Worm (Caenorhabditis elegans) whole organism, midembryonic: ENCODE measurements around the gene B0294.1.

Experiments used
- T22C8.4 ChIP-seq: fragments of 200-800 bp; sonication (Bioruptor generic); IDR thresholded peaks from 2 replicates; pipeline ENCODE4 v1.3.6; 2022; ENCODE audit warnings: missing genetic modification characterization, missing compliant biosample characterization
- cog-1 ChIP-seq: sonication (generic microtip); optimal IDR thresholded peaks from 2 replicates; lab custom pipeline; 2016; ENCODE audit warnings: missing genetic modification characterization, missing compliant biosample characterization
- flt-1 ChIP-seq: fragments of 200-800 bp; sonication (Bioruptor generic); IDR thresholded peaks from 2 replicates; pipeline ENCODE4 v1.3.6; 2022; ENCODE audit warnings: missing genetic modification characterization, missing compliant biosample characterization
- klf-2 ChIP-seq: fragments of 200-800 bp; sonication (Bioruptor generic); conservative IDR thresholded peaks from 2 replicates; pipeline ENCODE4 v1.3.6; 2022; ENCODE audit warnings: missing genetic modification reagents, missing genetic modification characterization, missing compliant biosample characterization
- med-1 ChIP-seq: sonication (generic microtip); optimal IDR thresholded peaks from 2 replicates; lab custom pipeline; 2017; ENCODE audit warnings: missing genetic modification characterization, mild to moderate bottlenecking, missing compliant biosample characterization, antibody characterized with exemption, missing genetic modification reagents; ENCODE audit not compliant: insufficient read depth
- ref-1 ChIP-seq: fragments of 200-800 bp; sonication (Bioruptor generic); conservative IDR thresholded peaks from 2 replicates; pipeline ENCODE4 v1.3.6; 2022; ENCODE audit warnings: missing genetic modification reagents, missing genetic modification characterization, missing compliant biosample characterization
- tab-1 ChIP-seq: fragments of 200-800 bp; sonication (Bioruptor generic); IDR thresholded peaks from 2 replicates; pipeline ENCODE4 v1.3.6; 2022; ENCODE audit warnings: missing genetic modification characterization, missing compliant biosample characterization
- ztf-23 ChIP-seq: fragments of 200-800 bp; sonication (Bioruptor generic); IDR thresholded peaks from 2 replicates; pipeline ENCODE4 v1.3.6; 2022; ENCODE audit warnings: missing genetic modification reagents, missing genetic modification characterization, missing compliant biosample characterization
- ztf-29 ChIP-seq: fragments of 200-800 bp; sonication (Bioruptor generic); IDR thresholded peaks from 2 replicates; pipeline ENCODE4 v1.3.6; 2022; ENCODE audit warnings: missing genetic modification reagents, missing genetic modification characterization, missing compliant biosample characterization

B0294.1 gene

DNA sequence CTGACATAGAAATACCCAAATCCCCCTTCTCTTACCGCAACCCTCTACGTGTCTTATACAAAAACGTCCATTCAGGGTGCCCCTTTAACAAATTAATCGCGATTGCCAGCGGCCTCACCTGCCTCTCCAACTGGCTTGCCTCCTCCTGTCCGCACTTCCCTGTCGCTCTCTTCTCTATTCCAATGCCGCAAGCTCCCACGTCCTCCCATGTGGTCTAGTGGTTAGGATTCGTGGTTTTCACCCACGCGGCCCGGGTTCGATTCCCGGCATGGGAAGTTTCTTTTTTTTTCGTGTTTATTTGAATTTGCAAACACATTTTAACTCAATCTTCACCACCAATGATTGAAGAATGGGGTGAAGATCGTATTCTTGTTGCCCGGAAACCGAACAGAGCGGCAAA is 38.5 kb downstream of the B0294.1 start:
- TF ChIP-seq T22C8.4 (GFP tag; lab: Robert Waterston, UW) (peak; percentile 76), ref-1 (GFP tag; lab: Robert Waterston, UW) (peak; percentile 78), med-1 (peak; percentile 69), ztf-29 (peak; percentile 88), cog-1 (tag; lab: Kevin White, UChicago) (peak; percentile 61), klf-2 (peak; percentile 79; the same call in 1 of the 2 replicates), flt-1 (peak; percentile 94), ztf-23 (GFP tag; lab: Robert Waterston, UW) (peak; percentile 90), tab-1 (peak; percentile 92)

DNA sequence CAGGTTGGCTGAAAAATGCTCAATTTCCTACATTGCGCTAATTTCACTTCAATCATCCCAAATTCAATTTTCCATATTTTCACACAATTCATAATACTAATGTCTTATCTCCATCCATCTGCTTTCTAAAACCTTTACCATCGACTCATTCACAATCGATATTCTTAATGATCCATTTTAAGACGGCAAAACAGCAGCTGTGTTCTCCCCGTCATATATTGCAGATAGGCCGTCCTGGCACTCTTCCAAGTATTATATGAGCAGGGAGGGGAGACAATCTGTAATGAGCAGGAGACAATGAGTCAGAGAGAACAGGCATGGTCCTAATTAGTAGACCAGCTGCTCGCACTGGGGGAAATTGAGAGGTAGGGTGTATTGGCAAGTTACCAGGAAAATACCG is 39.4 kb downstream of the B0294.1 start:
- TF ChIP-seq med-1 (no peak), cog-1 (tag; lab: Kevin White, UChicago) (no peak), ztf-23 (GFP tag; lab: Robert Waterston, UW) (no peak), T22C8.4 (GFP tag; lab: Robert Waterston, UW) (no peak), ref-1 (GFP tag; lab: Robert Waterston, UW) (no peak)

DNA sequence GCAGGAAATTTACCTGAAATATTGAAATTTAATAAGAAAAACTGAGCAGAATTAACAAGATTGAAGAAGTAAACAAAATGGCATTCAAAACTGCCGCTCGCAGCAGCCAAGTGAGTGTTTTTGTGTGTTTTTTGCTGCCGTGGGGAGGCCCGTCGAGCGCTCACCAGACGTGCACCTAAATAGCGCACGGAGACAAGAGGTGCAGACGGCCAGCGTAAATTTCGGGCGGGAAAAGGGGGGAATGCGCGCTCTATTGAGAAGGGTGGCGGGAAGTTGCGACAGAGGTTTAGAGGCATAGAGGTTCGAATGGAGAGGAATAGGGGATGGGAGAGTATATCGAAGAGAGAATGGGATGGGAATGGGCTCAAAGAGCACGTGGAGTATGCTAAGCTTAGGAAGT is 41.0 kb downstream of the B0294.1 start, which contains the start of gene ceh-39:
Gene ceh-39 (minus strand): TSS at position 13 of the 400 bp plus-strand sequence.
- no peak for TF ChIP-seq T22C8.4 (GFP tag; lab: Robert Waterston, UW)
- TF ChIP-seq ref-1 (GFP tag; lab: Robert Waterston, UW) = no peak
- TF ChIP-seq ztf-29 = no peak
- peak; percentile 36; the same call in 1 of the 2 replicates for TF ChIP-seq ztf-23 (GFP tag; lab: Robert Waterston, UW)
- TF ChIP-seq flt-1 = peak; percentile 65; the same call in 1 of the 2 replicates
- TF ChIP-seq cog-1 (tag; lab: Kevin White, UChicago) = peak; percentile 40
- 0 out of 2 replicates have a peak, but pooled peaks have one; percentile 56 for TF ChIP-seq tab-1
- TF ChIP-seq med-1 = no peak
- TF ChIP-seq klf-2 = no peak

DNA sequence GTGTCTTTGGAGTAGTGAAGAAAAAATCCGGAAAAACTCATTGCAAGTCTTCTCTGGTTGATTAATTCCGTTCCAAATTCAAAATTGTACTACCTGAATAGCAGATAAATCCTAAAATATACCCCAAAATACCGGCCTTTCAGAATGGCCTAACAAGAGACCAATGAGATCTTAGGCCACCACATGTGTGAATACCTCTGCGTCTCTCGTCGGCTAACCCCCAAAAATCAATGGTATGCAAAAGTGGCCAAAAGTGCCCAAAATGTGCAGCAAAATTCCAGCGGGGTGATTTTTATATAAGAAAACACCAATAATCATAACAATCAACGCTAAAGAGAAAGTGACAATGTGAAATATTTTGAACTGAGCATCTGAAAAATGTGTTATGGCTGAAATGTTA is 43.5 kb downstream of the B0294.1 start, which contains the start of gene T26C11.9:
Gene T26C11.9 (minus strand): TSS at position 254 of the 400 bp plus-strand sequence.
- TF ChIP-seq klf-2 (no peak), T22C8.4 (GFP tag; lab: Robert Waterston, UW) (peak; percentile 39; the same call in 1 of the 2 replicates)

DNA sequence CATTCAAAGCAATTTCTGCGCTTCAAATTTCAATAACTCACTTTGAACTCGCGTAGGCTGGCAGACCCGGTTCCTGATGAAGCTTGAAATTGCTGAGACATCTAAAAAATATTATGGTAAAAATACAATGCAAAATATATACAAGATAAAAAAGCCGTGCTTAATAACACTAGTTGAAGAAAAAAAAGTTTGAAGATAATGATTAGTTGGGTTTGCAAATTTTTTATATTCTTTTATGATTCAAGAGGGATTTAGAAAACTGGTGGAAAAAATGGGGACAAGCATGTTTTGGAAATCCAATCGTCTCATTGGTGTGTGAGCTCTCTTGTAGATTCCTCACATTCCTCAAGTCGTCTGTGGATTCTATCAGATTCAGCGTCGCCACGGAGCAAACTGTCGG is 44.5 kb downstream of the B0294.1 start, which contains the start of gene ceh-21:
Gene ceh-21 (minus strand): TSS at position 101 of the 400 bp plus-strand sequence.
- TF ChIP-seq cog-1 (tag; lab: Kevin White, UChicago) (no peak), ref-1 (GFP tag; lab: Robert Waterston, UW) (no peak), flt-1 (no peak), ztf-23 (GFP tag; lab: Robert Waterston, UW) (no peak), med-1 (no peak), klf-2 (no peak), tab-1 (no peak), T22C8.4 (GFP tag; lab: Robert Waterston, UW) (no peak), ztf-29 (no peak)

DNA sequence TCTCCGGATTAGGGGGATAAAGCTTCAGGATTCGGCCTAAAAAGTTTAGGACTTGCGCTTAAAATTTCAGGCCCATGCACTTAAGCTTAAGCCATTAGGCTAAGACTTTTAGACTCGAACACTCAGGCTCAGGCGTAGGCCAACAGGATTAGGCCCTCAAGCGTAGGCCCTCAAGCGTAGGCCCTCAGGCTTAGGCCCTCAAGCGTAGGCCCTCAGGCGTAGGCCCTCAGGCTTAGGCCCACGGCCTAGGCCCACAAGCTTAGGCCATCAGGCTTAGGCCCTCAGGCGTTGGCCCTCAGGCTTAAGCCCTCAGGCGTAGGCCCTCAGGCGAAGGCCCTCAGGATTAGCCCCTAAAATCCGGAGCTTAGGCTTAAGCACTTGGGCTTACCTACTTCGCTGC is 46.6 kb downstream of the B0294.1 start:
- TF ChIP-seq ztf-29 = no peak
- no peak for TF ChIP-seq klf-2
- no peak for TF ChIP-seq cog-1 (tag; lab: Kevin White, UChicago)
- no peak for TF ChIP-seq ztf-23 (GFP tag; lab: Robert Waterston, UW)
- TF ChIP-seq ref-1 (GFP tag; lab: Robert Waterston, UW) = no peak
- TF ChIP-seq tab-1 = no peak
- no peak for TF ChIP-seq med-1
- TF ChIP-seq T22C8.4 (GFP tag; lab: Robert Waterston, UW) = no peak
- TF ChIP-seq flt-1 = no peak

DNA sequence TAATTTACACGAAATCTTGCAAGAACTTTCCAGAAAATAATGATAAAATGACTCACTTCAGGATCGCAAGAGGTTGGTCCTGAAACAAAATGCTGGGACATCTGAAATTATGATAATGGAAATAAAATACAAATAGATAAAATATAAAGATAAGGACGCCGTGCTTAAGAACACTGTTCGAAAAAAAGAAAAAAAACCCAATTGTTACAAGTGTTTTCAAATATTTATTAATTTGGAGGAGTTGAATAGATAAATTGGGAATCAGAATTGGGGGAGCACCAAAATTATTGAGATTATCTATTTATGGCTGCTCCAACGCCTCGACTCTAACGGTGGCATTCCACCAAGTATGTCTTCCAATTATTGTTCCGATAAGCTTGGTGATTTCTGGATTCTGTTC is 48.6 kb downstream of the B0294.1 start, which contains the start of gene ceh-41:
Gene ceh-41 (minus strand): TSS at position 101 of the 400 bp plus-strand sequence.
- TF ChIP-seq ref-1 (GFP tag; lab: Robert Waterston, UW) (no peak), ztf-29 (no peak), tab-1 (no peak), klf-2 (no peak), flt-1 (no peak), T22C8.4 (GFP tag; lab: Robert Waterston, UW) (no peak), cog-1 (tag; lab: Kevin White, UChicago) (no peak), ztf-23 (GFP tag; lab: Robert Waterston, UW) (no peak), med-1 (no peak)

DNA sequence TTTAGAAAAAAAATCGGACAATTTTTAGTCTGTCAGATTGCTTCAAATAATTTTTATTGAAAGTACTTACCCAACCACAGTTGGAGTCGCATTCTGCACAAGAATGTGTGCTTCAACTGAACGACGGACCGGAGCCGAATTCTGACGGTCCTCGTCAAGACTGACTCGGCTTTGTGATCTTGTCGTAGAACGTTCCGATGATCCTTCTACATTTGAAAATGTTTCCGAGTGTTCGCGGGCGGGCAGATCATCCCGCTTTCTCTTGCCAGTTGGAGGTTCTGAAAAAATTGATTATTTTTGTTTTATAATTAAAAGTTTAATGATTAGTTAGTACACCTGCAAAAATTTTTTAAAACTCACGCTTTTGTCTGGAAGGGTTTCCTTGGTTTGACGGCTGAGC is 49.5 kb downstream of the B0294.1 start:
- no peak for TF ChIP-seq cog-1 (tag; lab: Kevin White, UChicago)
- TF ChIP-seq med-1 = no peak
- TF ChIP-seq flt-1 = no peak
- no peak for TF ChIP-seq ztf-23 (GFP tag; lab: Robert Waterston, UW)
- no peak for TF ChIP-seq tab-1
- TF ChIP-seq ref-1 (GFP tag; lab: Robert Waterston, UW) = no peak
- TF ChIP-seq ztf-29 = no peak
- TF ChIP-seq klf-2 = no peak
- no peak for TF ChIP-seq T22C8.4 (GFP tag; lab: Robert Waterston, UW)
